Fruit fly (Drosophila melanogaster) S2 (cell line): ENCODE measurements around the gene vrs.

Experiments used
- CG8478 ChIP-seq: fragments of >200 bp; optimal IDR thresholded peaks from 2 replicates; lab custom pipeline; 2018
- CTCF ChIP-seq, 2 experiments: fragments of >200 bp; optimal IDR thresholded peaks; 2 replicates each; lab custom pipeline; 2018

- TF ChIP-seq CG8478 (lab: Kevin White, UChicago) (no peak), CTCF (optimal IDR thresholded peaks at IDR 0.05; lab: Kevin White, UChicago) (no peak)
These were observed 40.9 kb upstream of the vrs start, which contains the start of gene CG5167 for dm6 chr3R:12406235-12407196.
